Comparison of ENCODE assay signal across 5 worm cellular contexts in genomic region chrIII:5448177-5448576, ce11.
TF ChIP-seq lines count a peak whose summit lies in the region.

Gene skpt-1 (minus strand): TSS chrIII:5448395.

TF ChIP-seq in whole organism, L1 larva, 84 proteins besides CTCF, POLR2A, EP300 and RAD21 (continued from another document and continues in another):
- TF ChIP-seq lin-39 (tag; optimal IDR thresholded peaks at IDR 0.05; lab: Kevin White, UChicago) (no peak), nhr-47 (tag; optimal IDR thresholded peaks at IDR 0.05; lab: Kevin White, UChicago) (peak; percentile 33), nhr-28 (tag; optimal IDR thresholded peaks at IDR 0.05; lab: Kevin White, UChicago) (no peak), nhr-71 (tag; optimal IDR thresholded peaks at IDR 0.05; lab: Kevin White, UChicago) (peak; percentile 36), nhr-19 (GFP tag; conservative IDR thresholded peaks at IDR 0.05; lab: Robert Waterston, UW) (0 out of 2 replicates have a peak, but pooled peaks have one; percentile 16), hpl-2 (GFP tag; optimal IDR thresholded peaks at IDR 0.05; lab: Kevin White, UChicago) (no peak), C04F5.9 (tag; optimal IDR thresholded peaks at IDR 0.05; lab: Kevin White, UChicago) (no peak), isw-1 (GFP tag; IDR thresholded peaks at IDR 0.05; lab: Robert Waterston, UW) (no peak), sptf-1 (tag; optimal IDR thresholded peaks at IDR 0.05; lab: Kevin White, UChicago) (no peak), pqm-1 (tag; optimal IDR thresholded peaks at IDR 0.05; lab: Kevin White, UChicago) (no peak), mef-2 (tag; optimal IDR thresholded peaks at IDR 0.05; lab: Kevin White, UChicago) (no peak), efl-3 (GFP tag; optimal IDR thresholded peaks at IDR 0.05; lab: Kevin White, UChicago) (no peak), C16A3.4 (tag; optimal IDR thresholded peaks at IDR 0.05; lab: Kevin White, UChicago) (peak; percentile 44), nhr-11 (tag; optimal IDR thresholded peaks at IDR 0.05; lab: Kevin White, UChicago) (no peak), ceh-82 (tag; optimal IDR thresholded peaks at IDR 0.05; lab: Kevin White, UChicago) (peak in 1 of 3 experiments; percentile 34), snpc-4 (tag; optimal IDR thresholded peaks at IDR 0.05; lab: Kevin White, UChicago) (no peak), mep-1 (tag; optimal IDR thresholded peaks at IDR 0.05; lab: Kevin White, UChicago) (no peak), nhr-20 (tag; optimal IDR thresholded peaks at IDR 0.05; lab: Kevin White, UChicago) (peak; percentile 11), grh-1 (GFP tag; IDR thresholded peaks at IDR 0.05; lab: Robert Waterston, UW) (no peak), ceh-90 (tag; optimal IDR thresholded peaks at IDR 0.05; lab: Kevin White, UChicago) (no peak), pag-3 (tag; optimal IDR thresholded peaks at IDR 0.05; lab: Kevin White, UChicago; ENCODE audit: borderline replicate concordance, insufficient read depth) (no peak), ets-5 (GFP tag; IDR thresholded peaks at IDR 0.05; lab: Robert Waterston, UW) (no peak), unc-30 (tag; optimal IDR thresholded peaks at IDR 0.05; lab: Kevin White, UChicago) (no peak), unc-86 (tag; optimal IDR thresholded peaks at IDR 0.05; lab: Kevin White, UChicago) (no peak), unc-98 (GFP tag; IDR thresholded peaks at IDR 0.05; lab: Robert Waterston, UW) (no peak), efl-1 (optimal IDR thresholded peaks at IDR 0.05; lab: Kevin White, UChicago) (peak; percentile 72 to 84), efl-1 (GFP tag; optimal IDR thresholded peaks at IDR 0.05 in 1 of 2; lab: Kevin White, UChicago) (peak; percentile 87 to 99)

TF ChIP-seq in whole organism, L3 larva, 47 proteins besides CTCF, POLR2A, EP300 and RAD21 (continued from another document):
- TF ChIP-seq nhr-76 (tag; optimal IDR thresholded peaks at IDR 0.05; lab: Kevin White, UChicago) (no peak), lin-15B (tag; optimal IDR thresholded peaks at IDR 0.05; lab: Kevin White, UChicago) (peak; percentile 53), ztf-11 (tag; optimal IDR thresholded peaks at IDR 0.05; lab: Kevin White, UChicago) (no peak), nfya-1 (tag; optimal IDR thresholded peaks at IDR 0.05; lab: Kevin White, UChicago; ENCODE audit: insufficient read depth) (peak; percentile 58), aly-2 (tag; optimal IDR thresholded peaks at IDR 0.05; lab: Kevin White, UChicago) (no peak)

TF ChIP-seq in whole organism, L4 larva, 104 proteins besides CTCF, POLR2A, EP300 and RAD21 (continued from another document):
- peak; percentile 72; the same call in 1 of the 2 replicates for TF ChIP-seq Y48G9A.11 (GFP tag; IDR thresholded peaks at IDR 0.05; lab: Robert Waterston, UW)
- TF ChIP-seq F49E8.2 (tag; optimal IDR thresholded peaks at IDR 0.05; lab: Kevin White, UChicago; ENCODE audit: borderline replicate concordance), result peak; percentile 48
- TF ChIP-seq set-16 (GFP tag; IDR thresholded peaks at IDR 0.05; lab: Robert Waterston, UW), result no peak
- no peak for TF ChIP-seq sdz-12 (GFP tag; optimal IDR thresholded peaks at IDR 0.05; lab: Kevin White, UChicago)
- TF ChIP-seq dpl-1 (GFP tag; optimal IDR thresholded peaks at IDR 0.05; lab: Kevin White, UChicago), result peak; percentile 84
- no peak for TF ChIP-seq ZK337.2 (GFP tag; IDR thresholded peaks at IDR 0.05; lab: Robert Waterston, UW)
- no peak for TF ChIP-seq attf-4 (tag; optimal IDR thresholded peaks at IDR 0.05; lab: Kevin White, UChicago)

TF ChIP-seq in whole organism, late embryonic, 69 proteins besides CTCF, POLR2A, EP300 and RAD21 (continued from another document):
- no peak for TF ChIP-seq fax-1 (tag; optimal IDR thresholded peaks at IDR 0.05; lab: Kevin White, UChicago)
- no peak for TF ChIP-seq ttx-3 (tag; optimal IDR thresholded peaks at IDR 0.05; lab: Kevin White, UChicago)
- no peak for TF ChIP-seq ceh-48 (tag; optimal IDR thresholded peaks at IDR 0.05; lab: Kevin White, UChicago)
- TF ChIP-seq tbx-2 (tag; optimal IDR thresholded peaks at IDR 0.05; lab: Kevin White, UChicago), result peak; percentile 9
- no peak for TF ChIP-seq ceh-45 (GFP tag; IDR thresholded peaks at IDR 0.05; lab: Robert Waterston, UW)

TF ChIP-seq in whole organism, young adult, 124 proteins besides CTCF, POLR2A, EP300 and RAD21 (continued from another document and continues in another):
- TF ChIP-seq ets-4 (GFP tag; optimal IDR thresholded peaks at IDR 0.05; lab: Kevin White, UChicago) (no peak), lsl-1 (GFP tag; optimal IDR thresholded peaks at IDR 0.05; lab: Kevin White, UChicago) (peak; percentile 86), Y53G8AR.9 (GFP tag; conservative IDR thresholded peaks at IDR 0.05; lab: Robert Waterston, UW) (peak; percentile 87), F39B2.1 (GFP tag; IDR thresholded peaks at IDR 0.05; lab: Robert Waterston, UW) (no peak), akir-1 (GFP tag; optimal IDR thresholded peaks at IDR 0.05; lab: Kevin White, UChicago) (no peak), rcor-1 (GFP tag; IDR thresholded peaks at IDR 0.05; lab: Robert Waterston, UW) (peak; percentile 82), ztf-18 (tag; optimal IDR thresholded peaks at IDR 0.05; lab: Kevin White, UChicago) (no peak), rpc-1 (optimal IDR thresholded peaks at IDR 0.05; lab: Kevin White, UChicago) (no peak), rpc-1 (tag; optimal IDR thresholded peaks at IDR 0.05; lab: Kevin White, UChicago) (no peak), hmg-20 (GFP tag; IDR thresholded peaks at IDR 0.05; lab: Robert Waterston, UW) (no peak), zim-3 (tag; optimal IDR thresholded peaks at IDR 0.05; lab: Kevin White, UChicago) (no peak), let-607 (tag; optimal IDR thresholded peaks at IDR 0.05; lab: Kevin White, UChicago) (no peak), hrde-1 (tag; optimal IDR thresholded peaks at IDR 0.05; lab: Kevin White, UChicago; ENCODE audit: borderline replicate concordance) (peak; percentile 54), nfya-1 (tag; optimal IDR thresholded peaks at IDR 0.05; lab: Kevin White, UChicago; ENCODE audit: borderline replicate concordance, insufficient read depth) (no peak), lin-40 (tag; optimal IDR thresholded peaks at IDR 0.05; lab: Kevin White, UChicago) (no peak), F52B5.7 (tag; optimal IDR thresholded peaks at IDR 0.05; lab: Kevin White, UChicago) (no peak), lir-1 (GFP tag; conservative IDR thresholded peaks at IDR 0.05; lab: Robert Waterston, UW) (peak; percentile 76; the same call in 1 of the 2 replicates), aptf-2 (GFP tag; conservative IDR thresholded peaks at IDR 0.05; lab: Robert Waterston, UW) (no peak), die-1 (tag; optimal IDR thresholded peaks at IDR 0.05; lab: Kevin White, UChicago) (no peak), sea-2 (GFP tag; IDR thresholded peaks at IDR 0.05; lab: Robert Waterston, UW) (no peak), F57C9.4 (tag; optimal IDR thresholded peaks at IDR 0.05; lab: Kevin White, UChicago) (no peak), ztf-28 (GFP tag; IDR thresholded peaks at IDR 0.05; lab: Robert Waterston, UW) (0 out of 2 replicates have a peak, but pooled peaks have one; percentile 77), rec-8 (tag; optimal IDR thresholded peaks at IDR 0.05; lab: Kevin White, UChicago) (no peak), unc-130 (GFP tag; optimal IDR thresholded peaks at IDR 0.05; lab: Kevin White, UChicago) (peak; percentile 64), ceh-79 (tag; optimal IDR thresholded peaks at IDR 0.05; lab: Kevin White, UChicago) (no peak), nfya-2 (GFP tag; IDR thresholded peaks at IDR 0.05; lab: Robert Waterston, UW) (no peak), madf-10 (tag; optimal IDR thresholded peaks at IDR 0.05; lab: Kevin White, UChicago) (no peak), bed-2 (GFP tag; IDR thresholded peaks at IDR 0.05; lab: Robert Waterston, UW) (0 out of 2 replicates have a peak, but pooled peaks have one; percentile 34), ama-1 (optimal IDR thresholded peaks at IDR 0.05; lab: Kevin White, UChicago) (no peak), ama-1 (GFP tag; optimal IDR thresholded peaks at IDR 0.05; lab: Kevin White, UChicago) (no peak), F37B4.10 (GFP tag; IDR thresholded peaks at IDR 0.05; lab: Robert Waterston, UW) (no peak), madf-6 (GFP tag; IDR thresholded peaks at IDR 0.05; lab: Robert Waterston, UW) (peak; percentile 99), dpl-1 (GFP tag; optimal IDR thresholded peaks at IDR 0.05; lab: Kevin White, UChicago) (peak; percentile 97), nhr-179 (tag; optimal IDR thresholded peaks at IDR 0.05; lab: Kevin White, UChicago) (no peak), Y56A3A.18 (GFP tag; IDR thresholded peaks at IDR 0.05; lab: Robert Waterston, UW) (no peak), Y95B8A.8 (GFP tag; IDR thresholded peaks at IDR 0.05; lab: Robert Waterston, UW) (peak; percentile 91; the same call in 1 of the 2 replicates), K11D2.4 (GFP tag; IDR thresholded peaks at IDR 0.05; lab: Robert Waterston, UW) (no peak), egl-18 (GFP tag; IDR thresholded peaks at IDR 0.05; lab: Robert Waterston, UW) (no peak), athp-1 (tag; optimal IDR thresholded peaks at IDR 0.05; lab: Kevin White, UChicago) (peak; percentile 58), Y53F4B.3 (GFP tag; IDR thresholded peaks at IDR 0.05; lab: Robert Waterston, UW) (no peak), T07F8.4 (tag; optimal IDR thresholded peaks at IDR 0.05; lab: Kevin White, UChicago) (no peak), ztf-6 (GFP tag; IDR thresholded peaks at IDR 0.05; lab: Robert Waterston, UW) (no peak), nhr-120 (GFP tag; IDR thresholded peaks at IDR 0.05; lab: Robert Waterston, UW) (no peak), ztf-22 (GFP tag; optimal IDR thresholded peaks at IDR 0.05; lab: Kevin White, UChicago) (no peak), lin-54 (GFP tag; optimal IDR thresholded peaks at IDR 0.05; lab: Kevin White, UChicago) (peak; percentile 96), somi-1 (GFP tag; optimal IDR thresholded peaks at IDR 0.05; lab: Kevin White, UChicago) (no peak), ekl-4 (GFP tag; IDR thresholded peaks at IDR 0.05; lab: Robert Waterston, UW) (peak; percentile 90), tbx-9 (tag; optimal IDR thresholded peaks at IDR 0.05; lab: Kevin White, UChicago; ENCODE audit: borderline replicate concordance) (no peak), ZK185.1 (tag; optimal IDR thresholded peaks at IDR 0.05; lab: Kevin White, UChicago; ENCODE audit: poor library complexity, severe bottlenecking) (no peak), snpc-4 (GFP tag; optimal IDR thresholded peaks at IDR 0.05; lab: Kevin White, UChicago) (peak; percentile 11), snpc-4 (tag; optimal IDR thresholded peaks at IDR 0.05; lab: Kevin White, UChicago) (peak in 2 of 4 experiments; percentile 40 to 62), ceh-27 (GFP tag; optimal IDR thresholded peaks at IDR 0.05; lab: Kevin White, UChicago) (no peak), tlf-1 (GFP tag; optimal IDR thresholded peaks at IDR 0.05; lab: Kevin White, UChicago) (peak; percentile 92), nhr-90 (tag; optimal IDR thresholded peaks at IDR 0.05; lab: Kevin White, UChicago) (no peak), F10E7.11 (tag; optimal IDR thresholded peaks at IDR 0.05; lab: Kevin White, UChicago) (no peak), pha-4 (tag; optimal IDR thresholded peaks at IDR 0.05; lab: Kevin White, UChicago) (no peak), attf-3 (GFP tag; conservative IDR thresholded peaks at IDR 0.05; lab: Robert Waterston, UW) (peak; percentile 45; the same call in 1 of the 2 replicates), F55B11.4 (tag; optimal IDR thresholded peaks at IDR 0.05; lab: Kevin White, UChicago; ENCODE audit: borderline replicate concordance, insufficient read depth) (no peak), F57A8.1 (GFP tag; optimal IDR thresholded peaks at IDR 0.05; lab: Kevin White, UChicago) (no peak), atf-7 (tag; optimal IDR thresholded peaks at IDR 0.05; lab: Kevin White, UChicago) (no peak), snpc-1.3 (tag; optimal IDR thresholded peaks at IDR 0.05; lab: Kevin White, UChicago; ENCODE audit: insufficient read depth) (peak; percentile 1), hsf-1 (GFP tag; IDR thresholded peaks at IDR 0.05; lab: Robert Waterston, UW) (peak; percentile 86), egl-44 (GFP tag; IDR thresholded peaks at IDR 0.05; lab: Robert Waterston, UW) (no peak), lsy-27 (tag; optimal IDR thresholded peaks at IDR 0.05; lab: Kevin White, UChicago; ENCODE audit: borderline replicate concordance, insufficient read depth) (no peak), fkh-3 (tag; optimal IDR thresholded peaks at IDR 0.05; lab: Kevin White, UChicago) (no peak), B0336.3 (GFP tag; IDR thresholded peaks at IDR 0.05; lab: Robert Waterston, UW) (peak; percentile 88), dox-1 (GFP tag; IDR thresholded peaks at IDR 0.05; lab: Robert Waterston, UW) (peak; percentile 88), madf-3 (GFP tag; IDR thresholded peaks at IDR 0.05; lab: Robert Waterston, UW) (peak; percentile 93), F22D6.2 (tag; optimal IDR thresholded peaks at IDR 0.05; lab: Kevin White, UChicago) (no peak), mes-4 (tag; optimal IDR thresholded peaks at IDR 0.05; lab: Kevin White, UChicago) (no peak), mxl-1 (tag; optimal IDR thresholded peaks at IDR 0.05; lab: Kevin White, UChicago) (no peak), chd-7 (tag; optimal IDR thresholded peaks at IDR 0.05; lab: Kevin White, UChicago) (no peak), F23B12.7 (tag; optimal IDR thresholded peaks at IDR 0.05; lab: Kevin White, UChicago; ENCODE audit: insufficient read depth) (no peak), snpc-1.1 (tag; optimal IDR thresholded peaks at IDR 0.05; lab: Kevin White, UChicago; ENCODE audit: insufficient read depth) (no peak), dpff-1 (tag; optimal IDR thresholded peaks at IDR 0.05; lab: Kevin White, UChicago) (no peak), hlh-26 (GFP tag; conservative IDR thresholded peaks at IDR 0.05; lab: Robert Waterston, UW) (no peak), pbrm-1 (GFP tag; IDR thresholded peaks at IDR 0.05; lab: Robert Waterston, UW) (peak; percentile 62; the same call in 1 of the 2 replicates), bed-1 (GFP tag; IDR thresholded peaks at IDR 0.05; lab: Robert Waterston, UW) (no peak), repo-1 (tag; optimal IDR thresholded peaks at IDR 0.05; lab: Kevin White, UChicago) (no peak), snpc-3.4 (tag; optimal IDR thresholded peaks at IDR 0.05; lab: Kevin White, UChicago) (peak; percentile 87), lag-1 (GFP tag; IDR thresholded peaks at IDR 0.05; lab: Robert Waterston, UW) (no peak), B0019.2 (GFP tag; conservative IDR thresholded peaks at IDR 0.05; lab: Robert Waterston, UW) (peak; percentile 94), lin-35 (GFP tag; optimal IDR thresholded peaks at IDR 0.05; lab: Kevin White, UChicago) (peak in 2 of 3 experiments; percentile 67 to 91), egrh-3 (GFP tag; IDR thresholded peaks at IDR 0.05; lab: Robert Waterston, UW) (no peak), sdz-38 (tag; optimal IDR thresholded peaks at IDR 0.05; lab: Kevin White, UChicago) (no peak), hlh-12 (tag; optimal IDR thresholded peaks at IDR 0.05; lab: Kevin White, UChicago) (no peak), attf-5 (GFP tag; optimal IDR thresholded peaks at IDR 0.05; lab: Kevin White, UChicago) (peak; percentile 31), ztf-25 (GFP tag; IDR thresholded peaks at IDR 0.05; lab: Robert Waterston, UW) (no peak), attf-6 (GFP tag; IDR thresholded peaks at IDR 0.05; lab: Robert Waterston, UW) (no peak), cebp-1 (GFP tag; IDR thresholded peaks at IDR 0.05; lab: Robert Waterston, UW) (no peak), cebp-1 (tag; optimal IDR thresholded peaks at IDR 0.05; lab: Kevin White, UChicago) (peak; percentile 11), ceh-100 (GFP tag; IDR thresholded peaks at IDR 0.05; lab: Robert Waterston, UW) (peak; percentile 63; the same call in 1 of the 2 replicates), C06A6.2 (GFP tag; conservative IDR thresholded peaks at IDR 0.05; lab: Robert Waterston, UW) (no peak)
